Fruit fly (Drosophila melanogaster) whole organism, embryonic: ENCODE results near the gene Wwox.

Experiments used
- Atf-2 ChIP-seq: fragments of 200-800 bp; sonication (Bioruptor generic); optimal IDR thresholded peaks from 2 replicates; lab custom pipeline; 2016; ENCODE audit warnings: missing biosample characterization, missing genetic modification characterization
- BtbVII ChIP-seq: fragments of 200-800 bp; sonication (Bioruptor generic); optimal IDR thresholded peaks from 3 replicates; lab custom pipeline; 2017; ENCODE audit warnings: missing biosample characterization, mild to moderate bottlenecking, missing genetic modification characterization
- CG10565 ChIP-seq: fragments of 200-800 bp; sonication (Bioruptor generic); optimal IDR thresholded peaks from 3 replicates; lab custom pipeline; 2016; ENCODE audit warnings: missing biosample characterization, mild to moderate bottlenecking, missing genetic modification characterization
- CG12104 ChIP-seq: fragments of 200-800 bp; sonication (Bioruptor generic); optimal IDR thresholded peaks from 3 replicates; lab custom pipeline; 2016; ENCODE audit warnings: missing biosample characterization, missing genetic modification characterization
- CG12769 ChIP-seq: fragments of 200-800 bp; sonication (Bioruptor generic); optimal IDR thresholded peaks from 2 replicates; lab custom pipeline; 2019; ENCODE audit warnings: missing biosample characterization, mild to moderate bottlenecking, missing genetic modification characterization, moderate library complexity
- CG13287 ChIP-seq: fragments of 200-800 bp; sonication (Bioruptor generic); IDR thresholded peaks from 2 replicates; pipeline ENCODE4 v1.3.6; 2022; ENCODE audit warnings: missing biosample characterization, missing genetic modification characterization; ENCODE audit not compliant: partially characterized antibody
- CG13624 ChIP-seq: fragments of 200-800 bp; sonication (Bioruptor generic); optimal IDR thresholded peaks from 2 replicates; lab custom pipeline; 2016; ENCODE audit warnings: missing biosample characterization, missing genetic modification characterization
- CG13894 ChIP-seq: fragments of 200-800 bp; sonication (Bioruptor generic); optimal IDR thresholded peaks from 3 replicates; lab custom pipeline; 2018; ENCODE audit warnings: missing biosample characterization, mild to moderate bottlenecking, missing genetic modification characterization, moderate library complexity
- CG14667 ChIP-seq: fragments of 200-800 bp; sonication (Bioruptor generic); IDR thresholded peaks from 2 replicates; pipeline ENCODE4 v1.3.6; 2022; ENCODE audit warnings: missing biosample characterization, missing genetic modification characterization
- CG1529 ChIP-seq: fragments of 200-800 bp; sonication (Bioruptor generic); optimal IDR thresholded peaks from 3 replicates; lab custom pipeline; 2018; ENCODE audit warnings: missing biosample characterization, missing genetic modification characterization
- CG18011 ChIP-seq: fragments of 200-800 bp; sonication (Bioruptor generic); optimal IDR thresholded peaks from 2 replicates; lab custom pipeline; 2017; ENCODE audit warnings: missing biosample characterization, missing genetic modification characterization, mild to moderate bottlenecking, moderate library complexity, missing genotype
- CG18599 ChIP-seq: fragments of 200-800 bp; sonication (Bioruptor generic); optimal IDR thresholded peaks from 3 replicates; lab custom pipeline; 2017; ENCODE audit warnings: missing biosample characterization, missing genetic modification characterization, mild to moderate bottlenecking, moderate library complexity, missing genetic modification reagents
- CG18764 ChIP-seq: fragments of 200-800 bp; sonication (Bioruptor generic); optimal IDR thresholded peaks from 3 replicates; lab custom pipeline; 2016; ENCODE audit warnings: missing biosample characterization, missing genetic modification characterization
- CG2116 ChIP-seq: fragments of 200-800 bp; sonication (Bioruptor generic); optimal IDR thresholded peaks from 3 replicates; lab custom pipeline; 2018; ENCODE audit warnings: missing biosample characterization, mild to moderate bottlenecking, missing genetic modification characterization
- CG4360 ChIP-seq: fragments of 200-800 bp; sonication (Bioruptor generic); IDR thresholded peaks from 2 replicates; pipeline ENCODE4 v1.3.6; 2022; ENCODE audit warnings: missing biosample characterization, missing genetic modification characterization
- CG4404 ChIP-seq: fragments of 200-800 bp; sonication (Bioruptor generic); IDR thresholded peaks from 2 replicates; pipeline ENCODE4 v1.3.6; 2022; ENCODE audit warnings: missing biosample characterization, missing genetic modification characterization
- CG4730 ChIP-seq: fragments of 200-800 bp; sonication (Bioruptor generic); IDR thresholded peaks from 2 replicates; pipeline ENCODE4 v1.3.6; 2022; ENCODE audit warnings: missing biosample characterization, missing genetic modification characterization
- CG4854 ChIP-seq: fragments of 200-800 bp; sonication (Bioruptor generic); optimal IDR thresholded peaks from 2 replicates; lab custom pipeline; 2016; ENCODE audit warnings: missing biosample characterization, missing genetic modification characterization, inconsistent platforms
- CG7357 ChIP-seq: fragments of 200-800 bp; sonication (Bioruptor generic); IDR thresholded peaks from 3 replicates; pipeline ENCODE4 v1.3.6; 2022; ENCODE audit warnings: missing biosample characterization, missing genetic modification characterization
- CG7839 ChIP-seq: fragments of 200-800 bp; sonication (Bioruptor generic); optimal IDR thresholded peaks from 3 replicates; lab custom pipeline; 2018; ENCODE audit warnings: missing biosample characterization, mild to moderate bottlenecking, missing genetic modification characterization, moderate library complexity
- CG8765 ChIP-seq: fragments of 200-800 bp; sonication (Bioruptor generic); IDR thresholded peaks from 2 replicates; pipeline ENCODE4 v1.3.6; 2022; ENCODE audit warnings: missing biosample characterization, missing genetic modification characterization
- CTCF ChIP-seq: fragments of 200-800 bp; sonication (Bioruptor generic); optimal IDR thresholded peaks from 2 replicates; lab custom pipeline; 2017; ENCODE audit warnings: missing biosample characterization, mild to moderate bottlenecking, missing genetic modification characterization, moderate library complexity
- Doc3 ChIP-seq: fragments of 200-800 bp; sonication (Bioruptor generic); IDR thresholded peaks from 3 replicates; pipeline ENCODE4 v1.3.6; 2022; ENCODE audit warnings: missing biosample characterization, missing genetic modification characterization; ENCODE audit not compliant: partially characterized antibody
- E2f2 ChIP-seq: fragments of 200-800 bp; sonication (Bioruptor generic); IDR thresholded peaks from 2 replicates; pipeline ENCODE4 v1.3.6; 2022; ENCODE audit warnings: missing biosample characterization, missing genetic modification characterization
- Hr39 ChIP-seq: fragments of >200 bp; optimal IDR thresholded peaks from 2 replicates; lab custom pipeline; 2017
- Lhr ChIP-seq: fragments of 200-800 bp; sonication (Bioruptor generic); optimal IDR thresholded peaks from 3 replicates; lab custom pipeline; 2017; ENCODE audit warnings: mild to moderate bottlenecking, missing biosample characterization, missing genetic modification reagents, missing genetic modification characterization
- Side ChIP-seq: fragments of 200-800 bp; sonication (Bioruptor generic); optimal IDR thresholded peaks from 2 replicates; lab custom pipeline; 2016; ENCODE audit warnings: missing biosample characterization, missing genetic modification characterization
- Sry-β ChIP-seq: fragments of 200-800 bp; sonication (Bioruptor generic); optimal IDR thresholded peaks from 2 replicates; lab custom pipeline; 2018; ENCODE audit warnings: missing biosample characterization, mild to moderate bottlenecking, missing genetic modification characterization, moderate library complexity
- amos ChIP-seq: fragments of 200-800 bp; sonication (Bioruptor generic); IDR thresholded peaks from 2 replicates; pipeline ENCODE4 v1.3.6; 2022; ENCODE audit warnings: missing biosample characterization, missing genetic modification characterization; ENCODE audit not compliant: partially characterized antibody
- ap ChIP-seq: fragments of 200-800 bp; sonication (Bioruptor generic); IDR thresholded peaks from 2 replicates; pipeline ENCODE4 v1.3.6; 2022; ENCODE audit warnings: missing biosample characterization, missing genetic modification characterization
- en ChIP-seq: fragments of 200-800 bp; sonication (Bioruptor generic); optimal IDR thresholded peaks from 2 replicates; lab custom pipeline; 2016; ENCODE audit warnings: missing biosample characterization, missing genetic modification characterization
- eve ChIP-seq, 2 experiments: fragments of >200 bp; optimal IDR thresholded peaks; 2 replicates each; lab custom pipeline; 2017; ENCODE audit warnings: missing biosample characterization in 2 of 2, missing genetic modification characterization in 2 of 2
- gfzf ChIP-seq: fragments of 200-800 bp; sonication (Bioruptor generic); optimal IDR thresholded peaks from 2 replicates; lab custom pipeline; 2016; ENCODE audit warnings: missing biosample characterization, mild to moderate bottlenecking, missing genetic modification characterization, moderate library complexity
- h ChIP-seq: fragments of >200 bp; optimal IDR thresholded peaks from 2 replicates; lab custom pipeline; 2017
- ind ChIP-seq: fragments of 200-800 bp; sonication (Bioruptor generic); optimal IDR thresholded peaks from 3 replicates; lab custom pipeline; 2016; ENCODE audit warnings: missing biosample characterization, missing genetic modification characterization
- insv ChIP-seq, 2 experiments: fragments of 200-800 bp; sonication (Bioruptor generic); optimal IDR thresholded peaks; 3 replicates each; lab custom pipeline; 2016 to 2018; ENCODE audit warnings: missing biosample characterization in 2 of 2, missing genetic modification characterization in 2 of 2
- inv ChIP-seq: fragments of 200-800 bp; sonication (Bioruptor generic); IDR thresholded peaks from 2 replicates; pipeline ENCODE4 v1.3.6; 2022; ENCODE audit warnings: missing biosample characterization, missing genetic modification characterization; ENCODE audit not compliant: partially characterized antibody
- kay ChIP-seq: fragments of 200-800 bp; sonication (Bioruptor generic); optimal IDR thresholded peaks from 2 replicates; lab custom pipeline; 2016; ENCODE audit warnings: missing biosample characterization, missing genetic modification characterization
- nerfin-1 ChIP-seq: fragments of 200-800 bp; sonication (Bioruptor generic); optimal IDR thresholded peaks from 3 replicates; lab custom pipeline; 2019; ENCODE audit warnings: missing biosample characterization, mild to moderate bottlenecking, missing genetic modification characterization, moderate library complexity
- nerfin-2 ChIP-seq: fragments of 200-800 bp; sonication (Bioruptor generic); IDR thresholded peaks from 2 replicates; pipeline ENCODE4 v1.3.6; 2022; ENCODE audit warnings: missing biosample characterization, missing genetic modification characterization; ENCODE audit not compliant: partially characterized antibody
- onecut ChIP-seq: fragments of 200-800 bp; sonication (Bioruptor generic); IDR thresholded peaks from 2 replicates; pipeline ENCODE4 v1.3.6; 2022; ENCODE audit warnings: missing biosample characterization, missing genetic modification characterization
- p53 ChIP-seq: fragments of 200-800 bp; sonication (Bioruptor generic); optimal IDR thresholded peaks from 2 replicates; lab custom pipeline; 2016; ENCODE audit warnings: missing biosample characterization, missing genetic modification characterization
- ranshi ChIP-seq: fragments of 200-800 bp; sonication (Bioruptor generic); IDR thresholded peaks from 2 replicates; pipeline ENCODE4 v1.3.6; 2022; ENCODE audit warnings: missing biosample characterization, missing genetic modification characterization
- ro ChIP-seq: fragments of 200-800 bp; sonication (Bioruptor generic); IDR thresholded peaks from 2 replicates; pipeline ENCODE4 v1.3.6; 2022; ENCODE audit warnings: missing biosample characterization, missing genetic modification characterization
- row ChIP-seq: fragments of 200-800 bp; sonication (Bioruptor generic); IDR thresholded peaks from 3 replicates; pipeline ENCODE4 v1.3.6; 2022; ENCODE audit warnings: missing biosample characterization, missing genetic modification characterization
- schlank ChIP-seq: fragments of 200-800 bp; sonication (Bioruptor generic); optimal IDR thresholded peaks from 2 replicates; lab custom pipeline; 2018; ENCODE audit warnings: missing biosample characterization, mild to moderate bottlenecking, missing genetic modification characterization
- sqz ChIP-seq: fragments of 200-800 bp; sonication (Bioruptor generic); optimal IDR thresholded peaks from 3 replicates; lab custom pipeline; 2018; ENCODE audit warnings: missing biosample characterization, mild to moderate bottlenecking, missing genetic modification characterization
- sr ChIP-seq: fragments of 200-800 bp; sonication (Bioruptor generic); IDR thresholded peaks from 3 replicates; pipeline ENCODE4 v1.3.6; 2022; ENCODE audit warnings: missing biosample characterization, missing genetic modification characterization
- tgo ChIP-seq: fragments of 200-800 bp; sonication (Bioruptor generic); IDR thresholded peaks from 3 replicates; pipeline ENCODE4 v1.3.6; 2022; ENCODE audit warnings: missing biosample characterization, missing genetic modification characterization
- tll ChIP-seq, 2 experiments: fragments of 200-800 bp in 1 of 2; fragments of >200 bp in 1 of 2; sonication (Bioruptor generic) in 1 of 2; optimal IDR thresholded peaks; 2 replicates each; lab custom pipeline; 2017 to 2019; ENCODE audit warnings: missing biosample characterization in 2 of 2, missing genetic modification characterization in 2 of 2, mild to moderate bottlenecking in 1 of 2, moderate library complexity in 1 of 2
- zfh1 ChIP-seq: fragments of 200-800 bp; sonication (Bioruptor generic); IDR thresholded peaks from 3 replicates; pipeline ENCODE4 v1.3.6; 2022; ENCODE audit warnings: missing biosample characterization, missing genetic modification characterization

Wwox gene

DNA sequence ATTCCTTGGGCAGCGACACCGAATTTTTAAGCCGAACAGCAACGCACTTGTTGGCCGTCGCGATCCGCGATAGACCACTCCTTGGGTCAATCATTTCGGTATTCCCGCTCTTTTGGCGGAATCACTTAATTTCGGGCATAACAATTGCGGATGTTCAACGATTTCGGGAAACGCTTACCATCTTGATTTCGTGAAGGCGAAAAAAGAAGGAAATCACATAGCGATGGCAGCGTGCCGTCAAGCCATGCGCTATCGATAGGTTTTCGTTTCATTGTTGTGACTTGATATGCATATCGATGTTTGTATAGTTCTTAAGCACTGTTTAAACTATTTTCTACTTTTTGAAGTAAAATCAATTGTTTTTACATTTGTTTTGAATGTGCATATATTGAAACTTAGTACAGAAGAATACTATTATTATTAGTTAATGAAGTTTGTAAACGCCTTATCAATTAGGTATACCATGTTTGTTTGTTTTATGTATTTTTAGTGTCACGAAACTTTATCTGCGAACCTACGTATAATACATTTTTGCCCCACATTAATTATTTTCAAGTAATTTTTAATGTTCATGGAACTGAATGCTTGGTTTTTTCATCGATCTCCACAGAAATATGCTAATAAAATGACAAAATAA is 38.7 kb upstream of the Wwox start, which contains the start of gene RpL36A (continued):
- peak; percentile 29 for TF ChIP-seq CG1529
- TF ChIP-seq CG18011 (GFP tag; lab: Kevin White, UChicago): peak; percentile 45
- TF ChIP-seq Hr39 (lab: Kevin White, UChicago): no peak
- TF ChIP-seq BtbVII: peak; percentile 45
- TF ChIP-seq CG13624 (GFP tag; lab: Kevin White, UChicago): peak; percentile 60
- TF ChIP-seq Doc3 (GFP tag; lab: Robert Waterston, UW): peak; percentile 70
- no peak for TF ChIP-seq sqz
- TF ChIP-seq CG10565 (GFP tag; lab: Kevin White, UChicago): no peak
- TF ChIP-seq CG4854 (GFP tag; lab: Kevin White, UChicago): no peak
- no peak for TF ChIP-seq eve (GFP tag; optimal IDR thresholded peaks at IDR 0.05; lab: Kevin White, UChicago)
- no peak for TF ChIP-seq CG18764 (GFP tag; lab: Kevin White, UChicago)
- TF ChIP-seq ro: no peak
- TF ChIP-seq CG7357: 0 out of 3 replicates have a peak, but pooled peaks have one; percentile 42
- TF ChIP-seq ap (GFP tag; lab: Robert Waterston, UW): no peak
- no peak for TF ChIP-seq CG8765
- no peak for TF ChIP-seq tll (GFP tag; optimal IDR thresholded peaks at IDR 0.05; lab: Kevin White, UChicago)
- peak; percentile 30; the same call in 1 of the 3 replicates for TF ChIP-seq sr (GFP tag; lab: Robert Waterston, UW)
- peak; percentile 97 for TF ChIP-seq amos (GFP tag; lab: Robert Waterston, UW)
- TF ChIP-seq zfh1: peak; percentile 73
- TF ChIP-seq Side (GFP tag; lab: Kevin White, UChicago): peak; percentile 61
- TF ChIP-seq CG2116 (GFP tag; lab: Kevin White, UChicago): peak; percentile 85
- peak; percentile 69 for TF ChIP-seq onecut (GFP tag; lab: Robert Waterston, UW)
- TF ChIP-seq Sry-β (GFP tag; lab: Kevin White, UChicago): no peak
- no peak for TF ChIP-seq h (lab: Kevin White, UChicago)
- peak; percentile 0 for TF ChIP-seq en (GFP tag; lab: Kevin White, UChicago)
- TF ChIP-seq Lhr (GFP tag; lab: Kevin White, UChicago): peak; percentile 16
- no peak for TF ChIP-seq CG18599 (GFP tag; lab: Kevin White, UChicago)
- TF ChIP-seq CG4360 (GFP tag; lab: Robert Waterston, UW): no peak
- TF ChIP-seq CG12104 (GFP tag; lab: Kevin White, UChicago): peak; percentile 57
- peak; percentile 69 for TF ChIP-seq nerfin-2 (GFP tag; lab: Robert Waterston, UW)
- no peak for TF ChIP-seq CG14667 (GFP tag; lab: Robert Waterston, UW)
- peak; percentile 68 for TF ChIP-seq schlank (tag; lab: Kevin White, UChicago)
- TF ChIP-seq row (GFP tag; lab: Robert Waterston, UW): peak; percentile 74
- TF ChIP-seq insv (GFP tag; optimal IDR thresholded peaks at IDR 0.05; lab: Kevin White, UChicago): peak in 1 of 2 experiments; percentile 54
- 0 out of 2 replicates have a peak, but pooled peaks have one; percentile 15 for TF ChIP-seq CG4730 (GFP tag; lab: Robert Waterston, UW)
- no peak for TF ChIP-seq CG12769 (tag; lab: Kevin White, UChicago)
- TF ChIP-seq E2f2 (GFP tag; lab: Robert Waterston, UW): peak; percentile 50
- TF ChIP-seq gfzf (GFP tag; lab: Kevin White, UChicago): no peak
- TF ChIP-seq CG4404: no peak
- TF ChIP-seq CG13287: peak; percentile 78
- peak; percentile 86 for TF ChIP-seq inv
- TF ChIP-seq CG13894: no peak
- TF ChIP-seq CG7839 (tag; lab: Kevin White, UChicago): no peak
- TF ChIP-seq p53 (GFP tag; lab: Kevin White, UChicago): peak; percentile 46
- TF ChIP-seq kay (GFP tag; lab: Kevin White, UChicago): no peak
- peak; percentile 42 for TF ChIP-seq CTCF (GFP tag; lab: Kevin White, UChicago)
- TF ChIP-seq Atf-2 (GFP tag; lab: Kevin White, UChicago): peak; percentile 40
- peak; percentile 36 for TF ChIP-seq ind
- 0 out of 3 replicates have a peak, but pooled peaks have one; percentile 24 for TF ChIP-seq tgo (GFP tag; lab: Robert Waterston, UW)
- peak; percentile 52; the same call in 1 of the 2 replicates for TF ChIP-seq ranshi (GFP tag; lab: Robert Waterston, UW)
- peak; percentile 28 for TF ChIP-seq nerfin-1 (tag; lab: Kevin White, UChicago)
